Worm (Caenorhabditis elegans): ENCODE measurements around the gene T07C12.10.

- TF ChIP-seq ztf-4 (tag; optimal IDR thresholded peaks at IDR 0.05) (no peak), blmp-1 (tag; optimal IDR thresholded peaks at IDR 0.05) (no peak)
Observed at ce11 chrV:9948840-9949239, 11.4 kb downstream of the T07C12.10 start, which contains the start of gene nlp-58.
